Worm (Caenorhabditis elegans): ENCODE data around the gene E03H12.5.

DNA sequence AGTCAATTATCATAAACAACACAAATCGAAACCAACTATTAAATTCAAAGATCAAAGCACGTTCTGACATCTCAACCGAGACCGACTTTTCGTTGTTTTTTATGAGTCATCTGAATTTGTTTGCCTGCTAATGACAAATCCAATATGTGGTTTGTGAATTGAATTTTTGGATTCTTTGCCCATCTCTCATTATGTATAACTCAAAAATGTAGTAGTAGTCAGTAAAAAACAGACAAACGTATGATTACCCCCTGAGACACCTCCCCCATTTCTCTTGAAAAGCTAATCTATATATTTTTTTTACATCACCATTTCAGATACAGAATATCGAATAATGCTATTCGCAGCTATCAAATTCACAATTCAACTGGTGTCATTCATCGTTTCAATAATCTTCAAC is 31.3 kb upstream of the E03H12.5 start, which contains the start of gene str-169:
- no peak for TF ChIP-seq scrt-1 (GFP tag; IDR thresholded peaks at IDR 0.05)
- no peak for TF ChIP-seq ama-1 (optimal IDR thresholded peaks at IDR 0.05)
- no peak for TF ChIP-seq tra-4 (tag; optimal IDR thresholded peaks at IDR 0.05)
- TF ChIP-seq hmbx-1 (tag; optimal IDR thresholded peaks at IDR 0.05): no peak
- no peak for TF ChIP-seq tbx-37 (GFP tag; conservative IDR thresholded peaks at IDR 0.05)
- no peak for TF ChIP-seq ceh-36 (tag; optimal IDR thresholded peaks at IDR 0.05)
- no peak for TF ChIP-seq hmg-4 (GFP tag; optimal IDR thresholded peaks at IDR 0.05)
- TF ChIP-seq aly-1 (tag; optimal IDR thresholded peaks at IDR 0.05): no peak
- no peak for TF ChIP-seq pes-1 (GFP tag; IDR thresholded peaks at IDR 0.05)
- no peak for TF ChIP-seq ets-7 (tag; optimal IDR thresholded peaks at IDR 0.05)
- no peak for TF ChIP-seq hnd-1 (tag; optimal IDR thresholded peaks at IDR 0.05)
- no peak for TF ChIP-seq tbx-11 (GFP tag; IDR thresholded peaks at IDR 0.05)
- TF ChIP-seq B0310.2 (tag; optimal IDR thresholded peaks at IDR 0.05): no peak
- TF ChIP-seq sea-1 (GFP tag; conservative IDR thresholded peaks at IDR 0.05): no peak

All from whole organism, early embryonic.